Worm (Caenorhabditis elegans): ENCODE results near the gene scl-11.
A peak's percentile ranks its signal among the peaks of the same experiment; 100 is the strongest.

scl-11 gene

DNA sequence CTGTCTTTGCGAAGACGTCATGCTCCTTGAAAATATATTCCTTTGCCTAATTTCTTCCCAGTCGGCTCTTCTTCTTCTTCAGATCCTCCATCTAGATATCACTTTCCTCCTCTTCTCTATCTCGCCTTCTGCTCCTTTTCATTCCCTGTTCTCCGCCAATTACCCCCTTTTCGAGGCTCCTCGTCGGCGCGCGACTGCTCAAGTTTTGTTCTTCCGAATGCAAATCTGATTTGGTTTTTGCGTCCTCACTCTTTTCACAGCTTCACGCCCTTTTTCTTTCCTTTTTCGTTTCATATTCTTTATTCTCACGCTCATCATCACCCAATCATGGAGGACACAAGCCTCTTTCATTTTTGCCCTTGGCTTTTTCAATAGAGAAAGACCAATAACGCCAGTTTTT lies 34.4 kb upstream of the scl-11 start:
- no peak for TF ChIP-seq efl-1 (optimal IDR thresholded peaks at IDR 0.05)
- TF ChIP-seq efl-1 (GFP tag; optimal IDR thresholded peaks at IDR 0.05 in 1 of 2): peak in 1 of 2 experiments; percentile 85
- peak; percentile 74 for TF ChIP-seq lin-14 (GFP tag; optimal IDR thresholded peaks at IDR 0.05)
- TF ChIP-seq ces-1 (GFP tag; optimal IDR thresholded peaks at IDR 0.05): peak; percentile 5
- peak; percentile 83 for TF ChIP-seq fkh-10 (GFP tag; optimal IDR thresholded peaks at IDR 0.05)
- no peak for TF ChIP-seq lin-15B (tag; optimal IDR thresholded peaks at IDR 0.05)
- no peak for TF ChIP-seq nhr-71 (tag; optimal IDR thresholded peaks at IDR 0.05)

DNA sequence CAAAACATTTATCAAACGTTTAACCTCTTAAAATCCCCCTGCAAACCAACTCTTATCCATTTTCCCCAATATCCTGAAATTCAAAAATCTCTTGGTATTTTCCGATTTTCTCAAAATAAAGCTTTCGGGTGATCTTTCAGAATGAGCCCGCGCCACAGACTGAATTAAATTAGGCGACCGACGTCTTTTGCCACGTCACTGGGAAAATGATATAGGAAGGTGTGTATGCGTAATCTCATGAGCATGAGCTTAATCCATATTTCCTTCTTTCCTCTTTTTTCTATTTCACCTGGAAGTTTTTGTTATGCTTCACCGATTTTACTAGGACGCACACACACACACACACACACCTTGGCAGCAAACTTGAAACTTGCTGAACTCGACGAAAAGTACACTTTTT lies 30.2 kb upstream of the scl-11 start:
- no peak for TF ChIP-seq aha-1 (tag; optimal IDR thresholded peaks at IDR 0.05)
- no peak for TF ChIP-seq nhr-77 (tag; optimal IDR thresholded peaks at IDR 0.05)
- TF ChIP-seq fkh-8 (tag; optimal IDR thresholded peaks at IDR 0.05): peak; percentile 75
- peak; percentile 6 for TF ChIP-seq nhr-71 (tag; optimal IDR thresholded peaks at IDR 0.05)
- peak; percentile 74 for TF ChIP-seq dsc-1 (tag; optimal IDR thresholded peaks at IDR 0.05)
- TF ChIP-seq zag-1 (tag; optimal IDR thresholded peaks at IDR 0.05): no peak
- peak; percentile 40 for TF ChIP-seq nhr-47 (tag; optimal IDR thresholded peaks at IDR 0.05)
- TF ChIP-seq pax-3 (tag; optimal IDR thresholded peaks at IDR 0.05): peak; percentile 25
- no peak for TF ChIP-seq mdl-1 (tag; optimal IDR thresholded peaks at IDR 0.05)
- no peak for TF ChIP-seq snu-23 (GFP tag; optimal IDR thresholded peaks at IDR 0.05)
- TF ChIP-seq lin-14 (GFP tag; optimal IDR thresholded peaks at IDR 0.05): no peak
- TF ChIP-seq mef-2 (tag; optimal IDR thresholded peaks at IDR 0.05): no peak
- TF ChIP-seq egl-13 (tag; optimal IDR thresholded peaks at IDR 0.05): peak; percentile 29
- TF ChIP-seq skn-1 (tag; optimal IDR thresholded peaks at IDR 0.05): no peak
- TF ChIP-seq dpl-1 (GFP tag; optimal IDR thresholded peaks at IDR 0.05): no peak
- TF ChIP-seq unc-30 (tag; optimal IDR thresholded peaks at IDR 0.05): no peak

DNA sequence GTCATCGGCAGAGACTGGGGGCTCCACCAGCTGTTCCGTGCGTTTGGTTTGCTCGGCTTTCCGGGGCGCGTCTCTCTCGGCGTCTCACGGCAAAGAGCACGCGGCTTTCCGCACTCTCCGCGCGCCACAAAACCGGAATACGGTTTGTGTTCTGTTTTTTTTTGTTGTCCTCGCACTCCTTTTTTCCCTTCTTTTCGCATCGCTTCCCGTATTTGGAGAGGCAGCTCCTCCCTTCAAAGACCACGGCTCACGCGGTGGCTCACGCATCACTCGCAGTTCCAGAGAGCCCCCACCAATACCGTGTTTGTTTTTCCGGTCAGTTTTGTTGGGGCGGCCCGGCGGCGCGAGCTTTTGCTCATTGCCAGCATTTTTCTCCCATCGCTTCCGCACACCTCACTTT lies 28.3 kb upstream of the scl-11 start:
- no peak for TF ChIP-seq C16A3.4 (tag; optimal IDR thresholded peaks at IDR 0.05)
- TF ChIP-seq hpl-2 (GFP tag; optimal IDR thresholded peaks at IDR 0.05): no peak
- no peak for TF ChIP-seq grh-1 (GFP tag; IDR thresholded peaks at IDR 0.05)
- no peak for TF ChIP-seq nhr-76 (tag; optimal IDR thresholded peaks at IDR 0.05)
- no peak for TF ChIP-seq ets-5 (GFP tag; IDR thresholded peaks at IDR 0.05)
- no peak for TF ChIP-seq C34B4.2 (tag; optimal IDR thresholded peaks at IDR 0.05)
- TF ChIP-seq alr-1 (tag; optimal IDR thresholded peaks at IDR 0.05; ENCODE audit: borderline replicate concordance): no peak
- no peak for TF ChIP-seq pqm-1 (tag; optimal IDR thresholded peaks at IDR 0.05)
- no peak for TF ChIP-seq nhr-19 (GFP tag; conservative IDR thresholded peaks at IDR 0.05)
- no peak for TF ChIP-seq pax-3 (tag; optimal IDR thresholded peaks at IDR 0.05)
- no peak for TF ChIP-seq nhr-84 (tag; optimal IDR thresholded peaks at IDR 0.05)
- TF ChIP-seq snu-23 (GFP tag; optimal IDR thresholded peaks at IDR 0.05): no peak
- TF ChIP-seq ceh-90 (tag; optimal IDR thresholded peaks at IDR 0.05): no peak
- TF ChIP-seq nhr-71 (tag; optimal IDR thresholded peaks at IDR 0.05): no peak
- TF ChIP-seq lin-13 (GFP tag; optimal IDR thresholded peaks at IDR 0.05): no peak
- no peak for TF ChIP-seq mab-9 (GFP tag; IDR thresholded peaks at IDR 0.05)
- no peak for TF ChIP-seq fkh-8 (tag; optimal IDR thresholded peaks at IDR 0.05)
- TF ChIP-seq unc-130 (tag; optimal IDR thresholded peaks at IDR 0.05): no peak
- no peak for TF ChIP-seq mef-2 (tag; optimal IDR thresholded peaks at IDR 0.05)
- TF ChIP-seq zip-4 (GFP tag; optimal IDR thresholded peaks at IDR 0.05): no peak

DNA sequence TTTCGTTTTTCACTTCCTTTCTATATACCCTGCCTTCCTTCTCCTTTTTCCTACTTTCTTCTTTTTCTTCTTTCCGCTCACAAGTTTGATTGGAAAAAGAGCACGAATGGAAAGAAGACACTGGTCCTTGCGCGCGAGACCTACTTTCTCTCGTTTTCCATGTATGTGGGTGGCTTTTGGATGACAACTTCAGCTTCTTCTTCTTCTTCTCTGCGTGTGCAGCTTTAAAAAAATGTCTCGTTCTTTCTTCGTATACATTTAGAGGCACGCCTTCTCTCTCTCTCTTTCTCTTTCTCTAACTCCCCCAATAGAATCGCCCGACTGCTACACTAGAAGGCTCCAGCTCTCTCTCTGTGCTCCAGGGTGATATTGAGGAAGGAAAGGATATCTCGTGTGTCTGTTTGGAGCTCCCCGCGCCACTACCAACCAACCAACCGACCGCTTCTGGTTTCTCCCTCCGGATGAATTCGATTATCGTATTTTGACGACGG lies 25.3 kb upstream of the scl-11 start:
- TF ChIP-seq snpc-4 (tag; optimal IDR thresholded peaks at IDR 0.05) (no peak), aly-2 (tag; optimal IDR thresholded peaks at IDR 0.05) (no peak), ces-1 (GFP tag; optimal IDR thresholded peaks at IDR 0.05) (no peak), nhr-85 (tag) (no peak), nhr-77 (tag; optimal IDR thresholded peaks at IDR 0.05) (no peak), ceh-82 (tag; optimal IDR thresholded peaks at IDR 0.05) (peak in 2 of 3 experiments; percentile 8 to 46), ceh-8 (GFP tag; optimal IDR thresholded peaks at IDR 0.05) (no peak), lsy-2 (tag; optimal IDR thresholded peaks at IDR 0.05) (peak in 1 of 2 experiments; percentile 48), ztf-4 (tag; optimal IDR thresholded peaks at IDR 0.05) (no peak), hlh-17 (GFP tag; optimal IDR thresholded peaks at IDR 0.05; ENCODE audit: borderline replicate concordance) (no peak), aha-1 (tag; optimal IDR thresholded peaks at IDR 0.05) (no peak), egl-13 (tag; optimal IDR thresholded peaks at IDR 0.05) (peak; percentile 12), tlp-1 (tag; optimal IDR thresholded peaks at IDR 0.05) (no peak), mep-1 (tag; optimal IDR thresholded peaks at IDR 0.05) (no peak), F16B12.6 (tag; optimal IDR thresholded peaks at IDR 0.05) (no peak), lin-35 (GFP tag; optimal IDR thresholded peaks at IDR 0.05) (peak in 1 of 2 experiments; percentile 28), nhr-76 (tag; optimal IDR thresholded peaks at IDR 0.05) (no peak), isw-1 (GFP tag; IDR thresholded peaks at IDR 0.05) (0 out of 2 replicates have a peak, but pooled peaks have one; percentile 9)
